Worm (Caenorhabditis elegans) whole organism, late embryonic: ENCODE results near the gene ifta-1.

ENCODE experiments used
- F13H6.1 ChIP-seq: sonication (generic microtip); optimal IDR thresholded peaks from 2 replicates; lab custom pipeline; 2016; ENCODE audit warnings: missing genetic modification characterization, missing compliant biosample characterization
- T23F11.4 ChIP-seq: fragments of 200-800 bp; sonication (Bioruptor generic); optimal IDR thresholded peaks from 2 replicates; lab custom pipeline; 2018; ENCODE audit warnings: mild to moderate bottlenecking, missing genetic modification characterization, missing compliant biosample characterization
- Y22D7AL.16 ChIP-seq: sonication (generic microtip); optimal IDR thresholded peaks from 2 replicates; lab custom pipeline; 2016; ENCODE audit warnings: missing genetic modification characterization, missing compliant biosample characterization
- ceh-18 ChIP-seq: sonication (generic microtip); optimal IDR thresholded peaks from 2 replicates; lab custom pipeline; 2016; ENCODE audit warnings: missing genetic modification characterization, missing compliant biosample characterization
- ceh-2 ChIP-seq: sonication (generic microtip); optimal IDR thresholded peaks from 2 replicates; lab custom pipeline; 2016; ENCODE audit warnings: missing genotype, missing genetic modification characterization, missing compliant biosample characterization
- ceh-22 ChIP-seq: sonication (generic microtip); optimal IDR thresholded peaks from 2 replicates; lab custom pipeline; 2017; ENCODE audit warnings: missing biosample characterization, missing genetic modification characterization
- ceh-24 ChIP-seq: sonication (generic microtip); optimal IDR thresholded peaks from 2 replicates; lab custom pipeline; 2016; ENCODE audit warnings: mild to moderate bottlenecking, missing genetic modification characterization, missing compliant biosample characterization
- ceh-34 ChIP-seq: sonication (generic microtip); optimal IDR thresholded peaks from 2 replicates; lab custom pipeline; 2016; ENCODE audit warnings: mild to moderate bottlenecking, missing genetic modification characterization, missing compliant biosample characterization
- elt-2 ChIP-seq: sonication (generic microtip); optimal IDR thresholded peaks from 2 replicates; lab custom pipeline; 2016; ENCODE audit warnings: missing genetic modification reagents, missing genetic modification characterization, missing compliant biosample characterization
- ets-4 ChIP-seq: sonication (generic microtip); optimal IDR thresholded peaks from 2 replicates; lab custom pipeline; 2016; ENCODE audit warnings: missing genetic modification characterization, missing compliant biosample characterization
- hlh-8 ChIP-seq: sonication (generic microtip); optimal IDR thresholded peaks from 2 replicates; lab custom pipeline; 2016; ENCODE audit warnings: missing genotype, missing genetic modification characterization, missing compliant biosample characterization
- lim-6 ChIP-seq: sonication (generic microtip); optimal IDR thresholded peaks from 2 replicates; lab custom pipeline; 2016; ENCODE audit warnings: missing genetic modification characterization, missing compliant biosample characterization
- npax-4 ChIP-seq: sonication (generic microtip); optimal IDR thresholded peaks from 2 replicates; lab custom pipeline; 2016; ENCODE audit warnings: missing genetic modification characterization, missing compliant biosample characterization
- odd-2 ChIP-seq: sonication (generic microtip); optimal IDR thresholded peaks from 2 replicates; lab custom pipeline; 2017; ENCODE audit warnings: antibody characterized with exemption, mild to moderate bottlenecking, missing genetic modification characterization, missing compliant biosample characterization
- pax-1 ChIP-seq: fragments of 150-350 bp; optimal IDR thresholded peaks from 2 replicates; lab custom pipeline; 2014; ENCODE audit warnings: missing biosample characterization, missing genetic modification characterization
- rnt-1 ChIP-seq: sonication (generic microtip); optimal IDR thresholded peaks from 2 replicates; lab custom pipeline; 2016; ENCODE audit warnings: missing genetic modification characterization, missing compliant biosample characterization
- sox-2 ChIP-seq: fragments of 200-800 bp; sonication (Bioruptor generic); IDR thresholded peaks from 2 replicates; pipeline ENCODE4 v1.3.6; 2022; ENCODE audit warnings: missing genetic modification reagents, missing genetic modification characterization, missing compliant biosample characterization
- unc-55 ChIP-seq: sonication (generic microtip); optimal IDR thresholded peaks from 2 replicates; lab custom pipeline; 2017; ENCODE audit warnings: missing biosample characterization, missing genetic modification reagents, missing genetic modification characterization

Gene ifta-1

DNA sequence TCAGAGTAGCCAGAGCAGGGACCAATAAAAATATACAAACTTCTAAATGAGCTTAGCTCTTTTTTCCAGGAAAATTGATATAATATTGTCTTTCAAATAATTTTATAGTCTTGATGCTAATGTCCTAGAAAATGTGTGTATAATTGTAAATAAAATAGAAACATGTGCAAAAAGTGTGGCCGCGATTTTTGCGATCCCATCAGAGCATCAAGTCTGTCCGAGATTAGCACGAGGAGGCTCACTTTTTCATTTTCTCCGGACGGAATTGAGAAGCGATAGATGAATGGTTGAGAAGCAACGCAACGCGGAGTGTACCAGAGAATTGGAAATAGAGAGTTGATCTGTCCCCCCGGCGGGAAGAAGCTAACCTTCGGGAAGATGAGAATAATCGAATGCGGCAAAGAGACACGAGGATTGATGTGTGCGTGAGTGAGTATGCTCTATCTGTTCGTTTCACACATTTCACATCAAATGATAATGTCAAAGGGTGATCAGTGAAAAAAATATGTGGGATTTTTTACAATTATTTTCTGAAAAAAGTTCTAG lies 46.0 kb downstream of the ifta-1 start:
- TF ChIP-seq hlh-8 (tag; lab: Kevin White, UChicago) = peak; percentile 1
- peak; percentile 66 for TF ChIP-seq unc-55 (GFP tag; lab: Kevin White, UChicago)
- TF ChIP-seq F13H6.1 = no peak
- peak; percentile 12 for TF ChIP-seq ceh-18
- peak; percentile 49 for TF ChIP-seq rnt-1 (tag; lab: Kevin White, UChicago)
- TF ChIP-seq ceh-24 (tag; lab: Kevin White, UChicago) = no peak
- TF ChIP-seq, all 69 proteins: peak for 4

DNA sequence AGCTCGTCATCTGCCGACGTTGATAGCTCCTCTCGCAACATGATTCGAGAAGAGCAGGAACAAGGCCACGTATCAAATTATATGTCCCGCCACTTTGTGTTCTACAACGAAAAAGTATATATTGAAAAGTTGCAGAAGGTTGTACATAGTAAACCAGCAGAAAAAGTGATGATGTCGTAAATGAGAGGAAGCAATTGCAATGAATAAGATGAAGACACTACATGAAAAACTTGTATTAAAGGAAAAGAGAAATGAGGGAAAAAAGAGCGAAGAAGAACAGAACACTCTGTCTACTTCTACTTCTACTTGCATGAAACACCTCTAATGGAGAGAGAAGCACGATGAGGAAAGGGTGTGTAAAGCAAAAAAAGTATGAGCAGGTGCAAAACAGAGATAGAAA lies 47.4 kb downstream of the ifta-1 start, which contains the start of gene T23F2.2:
Gene T23F2.2 (minus strand): TSS at position 101 of the 400 bp plus-strand sequence.
- TF ChIP-seq sox-2 (GFP tag; lab: Robert Waterston, UW) = no peak
- no peak for TF ChIP-seq ceh-22 (tag; lab: Kevin White, UChicago)
- no peak for TF ChIP-seq ceh-2 (tag; lab: Kevin White, UChicago)
- TF ChIP-seq lim-6 (tag; lab: Kevin White, UChicago) = no peak
- no peak for TF ChIP-seq ceh-34
- TF ChIP-seq ets-4 (tag; lab: Kevin White, UChicago) = no peak
- TF ChIP-seq odd-2 (tag; lab: Kevin White, UChicago) = no peak
- no peak for TF ChIP-seq ceh-18
- no peak for TF ChIP-seq elt-2 (tag; lab: Kevin White, UChicago)
- no peak for TF ChIP-seq npax-4 (tag; lab: Kevin White, UChicago)
- TF ChIP-seq rnt-1 (tag; lab: Kevin White, UChicago) = no peak
- TF ChIP-seq pax-1 = no peak
- TF ChIP-seq Y22D7AL.16 (tag; lab: Kevin White, UChicago) = no peak
- TF ChIP-seq T23F11.4 (GFP tag; lab: Kevin White, UChicago) = no peak
